Worm (Caenorhabditis elegans) whole organism, L2 larva: ENCODE data around the gene F37A8.1.

Experiments
- ama-1 ChIP-seq: fragments of 150-350 bp; optimal IDR thresholded peaks from 2 replicates; lab custom pipeline; 2018; ENCODE audit warnings: inconsistent platforms
- ceh-82 ChIP-seq: fragments of 150-350 bp; optimal IDR thresholded peaks from 2 replicates; lab custom pipeline; 2014; ENCODE audit warnings: missing biosample characterization, missing genetic modification characterization
- lin-39 ChIP-seq: fragments of 150-350 bp; optimal IDR thresholded peaks from 2 replicates; lab custom pipeline; 2014; ENCODE audit warnings: missing biosample characterization, missing genetic modification reagents, missing genetic modification characterization
- snpc-4 ChIP-seq: fragments of 150-350 bp; optimal IDR thresholded peaks from 2 replicates; lab custom pipeline; 2014; ENCODE audit warnings: missing biosample characterization, missing genetic modification characterization

ce11 chrIII:3898354-3898753, 29.9 kb upstream of the F37A8.1 start:
- no peak for TF ChIP-seq snpc-4 (tag; lab: Kevin White, UChicago)
- no peak for TF ChIP-seq ama-1 (lab: Kevin White, UChicago)
- no peak for TF ChIP-seq ceh-82
- TF ChIP-seq lin-39 (tag; lab: Kevin White, UChicago), result no peak
